Fruit fly (Drosophila melanogaster): ENCODE measurements around the gene CG32639.

- no peak for TF ChIP-seq h (optimal IDR thresholded peaks at IDR 0.05)
- TF ChIP-seq insv (optimal IDR thresholded peaks at IDR 0.05), result no peak
- TF ChIP-seq psq (optimal IDR thresholded peaks at IDR 0.05), result no peak
- TF ChIP-seq Myc (optimal IDR thresholded peaks at IDR 0.05), result no peak
Observed at dm6 chrX:13284548-13284974, 48.2 kb upstream of the CG32639 start.
